Fruit fly (Drosophila melanogaster) whole organism: ENCODE results near the gene CG16789.

Source experiments
- CG8478 ChIP-seq: fragments of >200 bp; optimal IDR thresholded peaks from 2 replicates; lab custom pipeline; 2018; ENCODE audit warnings: inconsistent platforms
- Dll ChIP-seq: fragments of >200 bp; optimal IDR thresholded peaks from 2 replicates; lab custom pipeline; 2017
- EcR ChIP-seq, 2 experiments: fragments of >200 bp; optimal IDR thresholded peaks; 2 replicates each; lab custom pipeline; 2017; ENCODE audit warnings: missing biosample characterization in 2 of 2, missing genetic modification characterization in 2 of 2, missing genetic modification reagents in 2 of 2
- pan ChIP-seq: fragments of >200 bp; optimal IDR thresholded peaks from 2 replicates; lab custom pipeline; 2017
- psq ChIP-seq: fragments of >200 bp; optimal IDR thresholded peaks from 2 replicates; lab custom pipeline; 2017
- usp ChIP-seq: fragments of >200 bp; optimal IDR thresholded peaks from 2 replicates; lab custom pipeline; 2017; ENCODE audit warnings: missing biosample characterization, missing genetic modification characterization, mixed read lengths

CG16789 gene

dm6 chr3R:9546808-9547381, 19.1 kb upstream of the CG16789 start:
- no peak for TF ChIP-seq psq (lab: Kevin White, UChicago)
- no peak for TF ChIP-seq EcR (GFP tag; optimal IDR thresholded peaks at IDR 0.05; lab: Kevin White, UChicago)
- TF ChIP-seq pan (lab: Kevin White, UChicago), result no peak
- TF ChIP-seq usp (GFP tag; lab: Kevin White, UChicago), result no peak

dm6 chr3R:9548769-9549168, 17.2 kb upstream of the CG16789 start:
- no peak for TF ChIP-seq CG8478
- no peak for TF ChIP-seq EcR (GFP tag; optimal IDR thresholded peaks at IDR 0.05; lab: Kevin White, UChicago)
- no peak for TF ChIP-seq pan (lab: Kevin White, UChicago)
- no peak for TF ChIP-seq Dll (lab: Kevin White, UChicago)
- no peak for TF ChIP-seq psq (lab: Kevin White, UChicago)
- no peak for TF ChIP-seq usp (GFP tag; lab: Kevin White, UChicago)

DNA sequence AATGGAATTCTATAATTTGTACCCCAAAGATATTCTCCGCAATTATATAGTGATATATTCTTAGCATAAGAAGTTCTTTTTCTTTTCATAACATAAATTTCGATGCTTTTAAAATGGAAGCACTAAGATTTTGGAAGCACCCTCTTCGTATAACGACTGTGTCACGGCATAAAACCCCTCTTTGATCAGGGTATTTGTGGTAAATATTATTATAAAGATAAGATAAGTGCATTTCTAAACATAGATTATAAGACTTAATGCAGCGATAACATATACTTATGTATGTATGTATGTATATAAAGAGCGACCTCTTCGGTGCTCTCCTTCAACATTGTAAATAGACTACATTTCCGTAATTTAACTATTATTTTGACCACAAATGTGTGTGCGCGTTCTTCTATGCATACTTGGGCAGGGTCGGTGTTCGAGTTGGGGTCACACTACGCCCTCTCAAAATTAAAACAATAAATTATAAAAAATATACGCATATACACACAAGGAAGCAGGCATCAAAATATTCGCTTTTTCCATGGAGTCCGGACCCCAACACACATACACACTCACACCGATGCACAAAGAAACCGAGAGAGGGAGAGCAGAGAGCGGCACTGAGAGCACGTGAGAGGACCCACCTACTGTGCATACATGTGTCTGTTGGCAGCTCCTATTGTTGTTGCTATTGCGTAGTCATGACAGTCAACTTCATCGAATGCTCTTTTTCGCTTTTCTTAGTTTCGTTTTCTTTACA, 15.6 kb upstream of the CG16789 start:
- TF ChIP-seq pan (lab: Kevin White, UChicago) (no peak), Dll (lab: Kevin White, UChicago) (no peak), usp (GFP tag; lab: Kevin White, UChicago) (no peak), CG8478 (no peak), EcR (GFP tag; optimal IDR thresholded peaks at IDR 0.05; lab: Kevin White, UChicago) (no peak), psq (lab: Kevin White, UChicago) (no peak)

DNA sequence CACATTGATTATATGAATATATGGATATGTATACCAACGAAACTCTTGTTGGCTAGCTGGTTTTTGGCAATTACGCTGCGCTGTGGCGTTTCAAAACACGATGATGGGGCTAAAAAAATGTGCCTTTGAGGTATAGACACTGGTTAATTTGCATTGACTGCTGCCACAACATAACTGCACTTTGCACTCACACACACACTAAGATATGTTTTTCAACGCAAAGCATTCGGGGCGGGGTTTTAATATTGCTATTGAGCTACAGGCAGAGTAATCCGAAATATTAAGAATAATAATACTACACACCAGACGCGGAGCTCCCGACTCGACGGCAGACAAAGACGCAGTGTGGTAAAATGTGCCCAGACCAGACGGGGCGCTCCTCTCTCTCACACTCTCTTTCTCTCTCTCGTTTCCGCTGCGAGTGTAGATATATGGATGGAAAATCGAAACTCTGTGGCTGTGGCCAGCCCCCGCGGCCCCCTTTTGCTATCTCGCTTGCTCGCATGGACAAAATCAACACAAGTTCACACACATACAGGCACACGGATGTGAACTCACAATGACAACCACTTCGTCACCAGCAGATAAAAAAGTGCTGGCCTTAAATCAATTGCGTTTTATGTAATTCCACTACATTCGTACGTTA, 14.9 kb upstream of the CG16789 start:
- TF ChIP-seq Dll (lab: Kevin White, UChicago) (peak; percentile 93), psq (lab: Kevin White, UChicago) (no peak), CG8478 (no peak)

- TF ChIP-seq pan (lab: Kevin White, UChicago), result no peak
- TF ChIP-seq EcR (GFP tag; optimal IDR thresholded peaks at IDR 0.05; lab: Kevin White, UChicago), result no peak
- no peak for TF ChIP-seq Dll (lab: Kevin White, UChicago)
- TF ChIP-seq usp (GFP tag; lab: Kevin White, UChicago), result no peak
- no peak for TF ChIP-seq CG8478
- TF ChIP-seq psq (lab: Kevin White, UChicago), result no peak
These were observed 14.1 kb upstream of the CG16789 start, which contains the start of the genes mura and RnpS1 for dm6 chr3R:9551659-9552435. TSS of gene mura (minus strand) at chr3R:9551806. TSS of gene RnpS1 (plus strand) at chr3R:9552034.

DNA sequence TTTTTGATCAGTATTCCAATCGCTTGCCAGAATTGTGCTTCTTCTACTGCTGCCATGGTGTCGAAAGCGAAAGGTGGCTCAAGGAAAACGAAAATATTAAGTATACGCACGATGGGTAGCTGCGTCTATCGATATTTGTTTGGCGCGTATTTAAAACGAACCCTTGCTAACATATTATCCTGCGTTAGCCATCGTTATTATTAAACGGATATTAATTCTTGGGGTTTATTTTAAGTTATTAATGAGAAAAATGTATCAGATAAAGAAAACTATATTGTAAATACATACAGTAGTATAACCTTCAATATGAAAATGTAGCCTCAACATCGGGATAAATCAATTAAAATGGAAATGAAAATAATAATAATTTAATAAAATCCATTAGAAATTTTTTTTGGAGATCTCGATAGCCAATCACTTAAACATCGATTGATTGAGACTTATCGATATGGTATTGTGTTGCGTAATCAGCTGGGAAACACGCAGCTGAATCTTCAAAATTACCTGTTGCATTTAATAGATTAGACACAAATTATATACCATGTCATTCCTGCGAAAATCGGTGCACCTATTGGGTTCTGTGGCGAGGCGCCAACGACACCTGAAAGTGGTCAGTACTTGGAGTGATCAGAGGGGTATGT, 10.5 kb upstream of the CG16789 start, which contains the start of the genes CG9386 and BckdhA:
TSS of gene CG9386 (minus strand) at position 75 of the 641 bp plus-strand sequence.
TSS of gene BckdhA (plus strand) at position 452 of the 641 bp plus-strand sequence.
- no peak for TF ChIP-seq Dll (lab: Kevin White, UChicago)
- TF ChIP-seq EcR (GFP tag; optimal IDR thresholded peaks at IDR 0.05; lab: Kevin White, UChicago), result no peak
- TF ChIP-seq psq (lab: Kevin White, UChicago), result no peak
- TF ChIP-seq CG8478, result no peak
- TF ChIP-seq pan (lab: Kevin White, UChicago), result no peak
- TF ChIP-seq usp (GFP tag; lab: Kevin White, UChicago), result no peak

dm6 chr3R:9559413-9560014, 6.5 kb upstream of the CG16789 start, which contains the start of the genes AP-1mu and MBD-like:
TSS of gene AP-1mu (minus strand) at chr3R:9559525.
TSS of gene MBD-like (plus strand) at chr3R:9559760.
- TF ChIP-seq pan (lab: Kevin White, UChicago) (no peak), usp (GFP tag; lab: Kevin White, UChicago) (no peak), CG8478 (no peak), psq (lab: Kevin White, UChicago) (no peak), EcR (GFP tag; optimal IDR thresholded peaks at IDR 0.05; lab: Kevin White, UChicago) (no peak), Dll (lab: Kevin White, UChicago) (no peak)

DNA sequence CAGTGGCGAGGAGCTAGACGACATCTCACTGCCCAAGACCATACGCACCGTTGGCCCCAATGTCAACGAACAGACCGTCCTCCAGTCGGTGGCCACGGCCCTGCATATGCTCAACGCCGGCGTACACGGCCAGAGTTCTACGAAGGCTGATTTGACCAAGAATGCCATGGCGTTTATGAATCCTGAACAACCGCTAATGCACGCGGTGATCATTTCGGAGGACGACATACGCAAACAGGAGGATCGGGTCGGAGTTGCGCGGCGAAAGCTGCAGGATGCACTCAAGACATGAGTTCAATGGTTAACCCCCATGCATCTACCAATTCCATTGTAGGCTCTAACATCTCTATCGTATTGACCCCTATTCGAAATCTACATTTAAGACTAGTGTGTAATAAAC, 4.9 kb upstream of the CG16789 start:
- TF ChIP-seq CG8478 (no peak), psq (lab: Kevin White, UChicago) (no peak), EcR (GFP tag; optimal IDR thresholded peaks at IDR 0.05; lab: Kevin White, UChicago) (no peak), usp (GFP tag; lab: Kevin White, UChicago) (no peak), Dll (lab: Kevin White, UChicago) (no peak), pan (lab: Kevin White, UChicago) (no peak)

DNA sequence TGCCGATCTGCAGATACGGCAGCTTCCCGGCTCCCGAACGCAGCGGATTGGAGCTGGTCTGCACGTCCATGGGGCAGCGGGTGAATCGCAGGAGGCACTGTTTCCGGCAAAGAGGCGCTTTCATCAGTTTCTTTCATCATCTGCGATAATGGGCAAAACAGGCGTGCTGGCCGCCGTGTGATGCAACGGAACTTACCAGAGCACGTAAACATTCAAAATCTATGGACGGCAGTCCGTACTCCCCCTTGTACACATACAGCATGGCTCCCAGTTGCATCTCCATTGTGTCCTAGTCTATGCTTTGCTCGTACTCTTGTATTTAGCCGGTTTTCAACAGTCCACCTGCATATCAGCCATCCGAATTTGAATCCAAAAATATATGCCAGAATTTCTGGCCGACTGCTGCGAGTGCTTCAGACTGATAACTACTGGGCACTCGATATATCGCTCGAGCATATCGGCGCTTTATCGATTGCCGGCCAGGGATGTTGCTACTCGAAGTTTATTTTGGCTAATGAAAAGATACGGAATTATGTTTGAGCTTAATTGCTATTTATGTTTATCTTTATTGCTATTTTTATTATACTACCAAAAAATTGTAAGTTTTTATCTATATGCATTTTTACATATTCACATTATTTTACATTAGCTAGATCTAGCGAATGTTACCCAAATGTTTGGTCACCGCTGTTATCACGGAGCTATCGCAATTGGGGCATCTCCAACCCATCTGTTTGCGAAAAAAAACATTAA, 2.6 kb upstream of the CG16789 start, which contains the start of the genes CG9393 and Vps45:
TSS of gene CG9393 (minus strand) at position 434 of the 753 bp plus-strand sequence.
TSS of gene Vps45 (plus strand) at position 685 of the 753 bp plus-strand sequence.
- no peak for TF ChIP-seq EcR (GFP tag; optimal IDR thresholded peaks at IDR 0.05; lab: Kevin White, UChicago)
- TF ChIP-seq usp (GFP tag; lab: Kevin White, UChicago), result no peak
- TF ChIP-seq CG8478, result no peak
- TF ChIP-seq Dll (lab: Kevin White, UChicago), result no peak
- no peak for TF ChIP-seq pan (lab: Kevin White, UChicago)
- no peak for TF ChIP-seq psq (lab: Kevin White, UChicago)
